Fruit fly (Drosophila melanogaster) whole organism, embryonic: ENCODE measurements around the gene CG33941.

Experiments
- ATbp ChIP-seq: fragments of 200-800 bp; sonication (Bioruptor generic); optimal IDR thresholded peaks from 2 replicates; lab custom pipeline; 2017; ENCODE audit warnings: missing biosample characterization, mild to moderate bottlenecking, missing genetic modification characterization, missing genetic modification reagents
- Atf6 ChIP-seq: fragments of 200-800 bp; sonication (Bioruptor generic); IDR thresholded peaks from 2 replicates; pipeline ENCODE4 v1.3.6; 2022; ENCODE audit warnings: missing biosample characterization, missing genetic modification characterization
- CG11093 ChIP-seq: fragments of 200-800 bp; sonication (Bioruptor generic); IDR thresholded peaks from 3 replicates; pipeline ENCODE4 v1.3.6; 2022; ENCODE audit warnings: missing biosample characterization, missing genetic modification characterization
- CG11247 ChIP-seq: fragments of 200-800 bp; sonication (Bioruptor generic); IDR thresholded peaks from 2 replicates; pipeline ENCODE4 v1.3.6; 2022; ENCODE audit warnings: missing biosample characterization, missing genetic modification characterization
- CG11398 ChIP-seq: fragments of 200-800 bp; sonication (Bioruptor generic); optimal IDR thresholded peaks from 2 replicates; lab custom pipeline; 2016; ENCODE audit warnings: missing biosample characterization, missing genetic modification characterization
- CG12299 ChIP-seq: fragments of 200-800 bp; sonication (Bioruptor generic); optimal IDR thresholded peaks from 2 replicates; lab custom pipeline; 2018; ENCODE audit warnings: missing biosample characterization, mild to moderate bottlenecking, missing genetic modification characterization
- CG12942 ChIP-seq: fragments of 200-800 bp; sonication (Bioruptor generic); optimal IDR thresholded peaks from 3 replicates; lab custom pipeline; 2016; ENCODE audit warnings: missing biosample characterization, missing genetic modification characterization
- CG13296 ChIP-seq: fragments of 200-800 bp; sonication (Bioruptor generic); optimal IDR thresholded peaks from 3 replicates; lab custom pipeline; 2018; ENCODE audit warnings: missing biosample characterization, mild to moderate bottlenecking, missing genetic modification characterization
- CG14441 ChIP-seq: fragments of 200-800 bp; sonication (Bioruptor generic); IDR thresholded peaks from 2 replicates; pipeline ENCODE4 v1.3.6; 2022; ENCODE audit warnings: missing biosample characterization, missing genetic modification characterization
- CG14667 ChIP-seq: fragments of 200-800 bp; sonication (Bioruptor generic); IDR thresholded peaks from 2 replicates; pipeline ENCODE4 v1.3.6; 2022; ENCODE audit warnings: missing biosample characterization, missing genetic modification characterization
- CG15269 ChIP-seq: fragments of 200-800 bp; sonication (Bioruptor generic); optimal IDR thresholded peaks from 2 replicates; lab custom pipeline; 2018; ENCODE audit warnings: missing biosample characterization, mild to moderate bottlenecking, missing genetic modification characterization, moderate library complexity
- CG15514 ChIP-seq: fragments of 200-800 bp; sonication (Bioruptor generic); optimal IDR thresholded peaks from 3 replicates; lab custom pipeline; 2017; ENCODE audit warnings: missing biosample characterization, missing genetic modification characterization, mild to moderate bottlenecking, moderate library complexity, missing genetic modification reagents
- CG1647 ChIP-seq: fragments of 200-800 bp; sonication (Bioruptor generic); optimal IDR thresholded peaks from 3 replicates; lab custom pipeline; 2016; ENCODE audit warnings: missing biosample characterization, missing genetic modification characterization
- CG17328 ChIP-seq: fragments of 200-800 bp; sonication (Bioruptor generic); IDR thresholded peaks from 2 replicates; pipeline ENCODE4 v1.3.6; 2022; ENCODE audit warnings: missing biosample characterization, missing genetic modification characterization
- CG17359 ChIP-seq: fragments of 200-800 bp; sonication (Bioruptor generic); optimal IDR thresholded peaks from 3 replicates; lab custom pipeline; 2018; ENCODE audit warnings: missing biosample characterization, mild to moderate bottlenecking, missing genetic modification characterization, moderate library complexity
- CG18619 ChIP-seq: fragments of 200-800 bp; sonication (Bioruptor generic); optimal IDR thresholded peaks from 3 replicates; lab custom pipeline; 2017; ENCODE audit warnings: missing biosample characterization, mild to moderate bottlenecking, missing genetic modification characterization
- CG2199 ChIP-seq: fragments of 200-800 bp; sonication (Bioruptor generic); IDR thresholded peaks from 3 replicates; pipeline ENCODE4 v1.3.6; 2022; ENCODE audit warnings: missing biosample characterization, missing genetic modification characterization
- CG31365 ChIP-seq: fragments of 200-800 bp; sonication (Bioruptor generic); optimal IDR thresholded peaks from 2 replicates; lab custom pipeline; 2018; ENCODE audit warnings: missing biosample characterization, mild to moderate bottlenecking, missing genetic modification characterization
- CG3726 ChIP-seq: fragments of 200-800 bp; sonication (Bioruptor generic); IDR thresholded peaks from 3 replicates; pipeline ENCODE4, ENCODE4 v1.3.6; 2022; ENCODE audit warnings: missing biosample characterization, missing genetic modification characterization
- CG43689 ChIP-seq: fragments of 200-800 bp; sonication (Bioruptor generic); IDR thresholded peaks from 2 replicates; pipeline ENCODE4 v1.3.6; 2022; ENCODE audit warnings: missing biosample characterization, missing genetic modification characterization
- CG6254 ChIP-seq: fragments of 200-800 bp; sonication (Bioruptor generic); optimal IDR thresholded peaks from 3 replicates; lab custom pipeline; 2017; ENCODE audit warnings: mild to moderate bottlenecking, missing biosample characterization, missing genetic modification reagents, missing genetic modification characterization
- CG8388 ChIP-seq: fragments of 200-800 bp; sonication (Bioruptor generic); optimal IDR thresholded peaks from 2 replicates; lab custom pipeline; 2019; ENCODE audit warnings: missing biosample characterization, mild to moderate bottlenecking, missing genetic modification characterization, moderate library complexity
- CG8765 ChIP-seq: fragments of 200-800 bp; sonication (Bioruptor generic); IDR thresholded peaks from 2 replicates; pipeline ENCODE4 v1.3.6; 2022; ENCODE audit warnings: missing biosample characterization, missing genetic modification characterization
- CG9932 ChIP-seq: fragments of 200-800 bp; sonication (Bioruptor generic); IDR thresholded peaks from 2 replicates; pipeline ENCODE4 v1.3.6; 2022; ENCODE audit warnings: missing biosample characterization, missing genetic modification characterization
- Dip2 ChIP-seq: fragments of 200-800 bp; sonication (Bioruptor generic); IDR thresholded peaks from 2 replicates; pipeline ENCODE4 v1.3.6; 2022; ENCODE audit warnings: missing biosample characterization, missing genetic modification characterization
- Dip3 ChIP-seq: fragments of 200-800 bp; sonication (Bioruptor generic); optimal IDR thresholded peaks from 3 replicates; lab custom pipeline; 2016; ENCODE audit warnings: missing biosample characterization, missing genetic modification characterization
- Dll ChIP-seq: fragments of 200-800 bp; sonication (Bioruptor generic); IDR thresholded peaks from 4 replicates; pipeline ENCODE4 v1.3.6; 2022; ENCODE audit warnings: missing biosample characterization, missing genetic modification characterization; ENCODE audit not compliant: partially characterized antibody
- E2f1 ChIP-seq: fragments of 200-800 bp; sonication (Bioruptor generic); IDR thresholded peaks from 2 replicates; pipeline ENCODE4 v1.3.6; 2022; ENCODE audit warnings: missing biosample characterization, missing genetic modification characterization
- E2f2 ChIP-seq: fragments of 200-800 bp; sonication (Bioruptor generic); IDR thresholded peaks from 2 replicates; pipeline ENCODE4 v1.3.6; 2022; ENCODE audit warnings: missing biosample characterization, missing genetic modification characterization
- Gug ChIP-seq: fragments of 200-800 bp; sonication (Bioruptor generic); IDR thresholded peaks from 4 replicates; pipeline ENCODE4 v1.3.6; 2022; ENCODE audit warnings: missing biosample characterization, missing genetic modification characterization
- HHEX ChIP-seq: fragments of 200-800 bp; sonication (Bioruptor generic); optimal IDR thresholded peaks from 3 replicates; lab custom pipeline; 2017; ENCODE audit warnings: missing biosample characterization, mild to moderate bottlenecking, missing genetic modification characterization, missing genetic modification reagents
- Hsf ChIP-seq: fragments of 200-800 bp; sonication (Bioruptor generic); optimal IDR thresholded peaks from 3 replicates; lab custom pipeline; 2016; ENCODE audit warnings: missing biosample characterization, missing genetic modification characterization
- Med ChIP-seq: fragments of 200-800 bp; sonication (Bioruptor generic); peaks from one replicate; lab custom pipeline; 2016; ENCODE audit warnings: missing biosample characterization, missing genetic modification characterization, mild to moderate bottlenecking, inconsistent platforms, moderate library complexity
- Meics ChIP-seq: fragments of 200-800 bp; sonication (Bioruptor generic); optimal IDR thresholded peaks from 2 replicates; lab custom pipeline; 2017; ENCODE audit warnings: missing biosample characterization, mild to moderate bottlenecking, missing genetic modification characterization
- NC2α ChIP-seq: fragments of 200-800 bp; sonication (Bioruptor generic); optimal IDR thresholded peaks from 2 replicates; lab custom pipeline; 2016; ENCODE audit warnings: missing biosample characterization, missing genetic modification characterization
- croc ChIP-seq: fragments of 200-800 bp; sonication (Bioruptor generic); conservative IDR thresholded peaks from 3 replicates; pipeline ENCODE4 v1.3.6; 2022; ENCODE audit warnings: missing biosample characterization, missing genetic modification characterization
- crp ChIP-seq, 2 experiments: fragments of 200-800 bp; sonication (Bioruptor generic); optimal IDR thresholded peaks; 2 replicates in 1 of 2; 3 replicates in 1 of 2; lab custom pipeline; 2017; ENCODE audit warnings: missing biosample characterization in 2 of 2, missing genetic modification characterization in 2 of 2, mild to moderate bottlenecking in 1 of 2, moderate library complexity in 1 of 2
- dm ChIP-seq: fragments of 200-800 bp; sonication (Bioruptor generic); optimal IDR thresholded peaks from 3 replicates; lab custom pipeline; 2016; ENCODE audit warnings: missing biosample characterization, missing genetic modification characterization
- dmrt99B ChIP-seq: fragments of 200-800 bp; sonication (Bioruptor generic); optimal IDR thresholded peaks from 2 replicates; lab custom pipeline; 2018; ENCODE audit warnings: missing biosample characterization, mild to moderate bottlenecking, missing genetic modification characterization, moderate library complexity
- dpn ChIP-seq, 2 experiments: fragments of 200-800 bp; sonication (Bioruptor generic); optimal IDR thresholded peaks; 3 replicates each; lab custom pipeline; 2016; ENCODE audit warnings: missing biosample characterization in 2 of 2, missing genetic modification characterization in 2 of 2
- exex ChIP-seq: fragments of 200-800 bp; sonication (Bioruptor generic); optimal IDR thresholded peaks from 4 replicates; lab custom pipeline; 2018; ENCODE audit warnings: missing biosample characterization, mild to moderate bottlenecking, missing genetic modification characterization, moderate library complexity
- gcm2 ChIP-seq: fragments of 200-800 bp; sonication (Bioruptor generic); optimal IDR thresholded peaks from 2 replicates; lab custom pipeline; 2016; ENCODE audit warnings: missing biosample characterization, missing genetic modification characterization
- jigr1 ChIP-seq: fragments of 200-800 bp; sonication (Bioruptor generic); IDR thresholded peaks from 3 replicates; pipeline ENCODE4 v1.3.6; 2022; ENCODE audit warnings: missing biosample characterization, missing genetic modification characterization
- knrl ChIP-seq: fragments of 200-800 bp; sonication (Bioruptor generic); IDR thresholded peaks from 3 replicates; pipeline ENCODE4 v1.3.6; 2022; ENCODE audit warnings: missing biosample characterization, missing genetic modification characterization; ENCODE audit not compliant: partially characterized antibody
- otp ChIP-seq: fragments of 200-800 bp; sonication (Bioruptor generic); IDR thresholded peaks from 3 replicates; pipeline ENCODE4, ENCODE4 v1.3.6; 2022; ENCODE audit warnings: missing biosample characterization, missing genetic modification characterization
- psq ChIP-seq: fragments of 200-800 bp; sonication (Bioruptor generic); optimal IDR thresholded peaks from 2 replicates; lab custom pipeline; 2017; ENCODE audit warnings: missing biosample characterization, missing genetic modification characterization
- repo ChIP-seq: fragments of 200-800 bp; sonication (Bioruptor generic); optimal IDR thresholded peaks from 2 replicates; lab custom pipeline; 2016; ENCODE audit warnings: missing biosample characterization, missing genetic modification characterization
- sd ChIP-seq: fragments of 200-800 bp; sonication (Bioruptor generic); optimal IDR thresholded peaks from 3 replicates; lab custom pipeline; 2018; ENCODE audit warnings: missing biosample characterization, mild to moderate bottlenecking, missing genetic modification characterization, moderate library complexity
- twi ChIP-seq: fragments of 200-800 bp; optimal IDR thresholded peaks from 2 replicates; lab custom pipeline; 2019; ENCODE audit warnings: missing biosample characterization, mild to moderate bottlenecking, missing genetic modification characterization, moderate library complexity
- wdn ChIP-seq: fragments of 200-800 bp; sonication (Bioruptor generic); IDR thresholded peaks from 2 replicates; pipeline ENCODE4 v1.3.6; 2022; ENCODE audit warnings: missing biosample characterization, missing genetic modification characterization
- zen2 ChIP-seq: fragments of 200-800 bp; sonication (Bioruptor generic); IDR thresholded peaks from 3 replicates; pipeline ENCODE4 v1.3.6; 2022; ENCODE audit warnings: missing biosample characterization, missing genetic modification characterization; ENCODE audit not compliant: partially characterized antibody
- zfh2 ChIP-seq: fragments of 200-800 bp; sonication (Bioruptor generic); optimal IDR thresholded peaks from 2 replicates; lab custom pipeline; 2016; ENCODE audit warnings: missing biosample characterization, missing genetic modification characterization

CG33941 gene

DNA sequence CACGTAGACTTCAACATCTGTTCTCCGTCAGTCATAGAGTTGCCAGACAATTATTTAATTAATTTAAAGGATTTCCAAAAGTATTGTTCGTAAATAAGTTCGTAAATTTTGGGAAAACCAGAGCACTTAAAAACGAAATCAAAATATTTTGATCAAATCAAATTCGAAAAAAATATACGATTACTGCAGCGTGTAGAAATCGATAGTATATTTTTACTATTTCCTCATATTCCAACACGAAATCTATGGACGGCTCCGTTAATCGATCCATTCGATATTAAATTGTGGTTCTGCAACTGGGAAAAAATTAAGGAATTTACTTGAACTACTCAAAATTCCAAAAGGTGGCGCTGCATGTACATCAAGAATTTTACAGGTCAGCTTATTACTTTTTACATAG lies 19.1 kb downstream of the CG33941 start (continued):
- TF ChIP-seq knrl (peak; percentile 92), sd (peak; percentile 99), dpn (GFP tag; optimal IDR thresholded peaks at IDR 0.05; lab: Kevin White, UChicago) (peak; percentile 42 to 57), CG2199 (GFP tag; lab: Robert Waterston, UW) (peak; percentile 99), otp (GFP tag; lab: Robert Waterston, UW) (no peak), CG14667 (GFP tag; lab: Robert Waterston, UW) (no peak), CG43689 (GFP tag; lab: Robert Waterston, UW) (no peak), ATbp (no peak), repo (GFP tag; lab: Kevin White, UChicago) (peak; percentile 1), CG17359 (tag; lab: Kevin White, UChicago) (peak; percentile 47), Atf6 (GFP tag; lab: Robert Waterston, UW) (0 out of 2 replicates have a peak, but pooled peaks have one; percentile 10), CG12299 (no peak), CG14441 (GFP tag; lab: Robert Waterston, UW) (no peak), NC2α (GFP tag; lab: Kevin White, UChicago) (no peak), CG15269 (tag; lab: Kevin White, UChicago) (peak; percentile 31), zen2 (GFP tag; lab: Robert Waterston, UW) (no peak; the same call in 2 of the 3 replicates), dm (GFP tag; lab: Kevin White, UChicago) (peak; percentile 51), E2f2 (GFP tag; lab: Robert Waterston, UW) (peak; percentile 84), CG11398 (GFP tag; lab: Kevin White, UChicago) (peak; percentile 23), CG8765 (no peak), Dip2 (GFP tag; lab: Robert Waterston, UW) (no peak), CG15514 (GFP tag; lab: Kevin White, UChicago) (peak; percentile 74), E2f1 (no peak), CG12942 (peak; percentile 14), CG6254 (GFP tag; lab: Kevin White, UChicago) (no peak), wdn (GFP tag; lab: Robert Waterston, UW) (no peak), dmrt99B (tag; lab: Kevin White, UChicago) (peak; percentile 9), CG13296 (GFP tag; lab: Kevin White, UChicago) (peak; percentile 48), gcm2 (GFP tag; lab: Kevin White, UChicago) (no peak), Dll (GFP tag; lab: Robert Waterston, UW) (peak; percentile 96), CG8388 (peak; percentile 15), CG1647 (GFP tag; lab: Kevin White, UChicago) (no peak), Meics (no peak), CG18619 (GFP tag; lab: Kevin White, UChicago) (no peak), HHEX (GFP tag; lab: Kevin White, UChicago) (no peak), zfh2 (peak; percentile 59), Dip3 (GFP tag; lab: Kevin White, UChicago) (peak; percentile 25), CG31365 (tag; lab: Kevin White, UChicago) (no peak), CG11093 (GFP tag; lab: Robert Waterston, UW) (no peak), Gug (GFP tag; lab: Robert Waterston, UW) (no peak), CG17328 (peak; percentile 38), crp (GFP tag; optimal IDR thresholded peaks at IDR 0.05; lab: Kevin White, UChicago) (peak; percentile 8 to 68), Med (GFP tag; lab: Kevin White, UChicago) (peak; percentile 91), CG3726 (GFP tag; lab: Robert Waterston, UW) (no peak), psq (GFP tag; lab: Kevin White, UChicago) (no peak), croc (GFP tag; lab: Robert Waterston, UW) (no peak), twi (peak; percentile 3), exex (tag; lab: Kevin White, UChicago) (no peak), CG9932 (GFP tag; lab: Robert Waterston, UW) (no peak), Hsf (GFP tag; lab: Kevin White, UChicago) (peak; percentile 55), CG11247 (GFP tag; lab: Robert Waterston, UW) (no peak), jigr1 (GFP tag; lab: Robert Waterston, UW) (no peak)
